Fruit fly (Drosophila melanogaster) whole organism, pupa: ENCODE results near the gene Cpr65Ay.

ENCODE experiments used
- CG10348 ChIP-seq: fragments of 200-800 bp; sonication (Bioruptor generic); IDR thresholded peaks from 2 replicates; pipeline ENCODE4 v1.3.6; 2022; ENCODE audit warnings: missing biosample characterization, missing genetic modification characterization
- CG12605 ChIP-seq: fragments of 200-800 bp; sonication (Bioruptor generic); IDR thresholded peaks from 2 replicates; pipeline ENCODE4 v1.3.6; 2022; ENCODE audit warnings: missing biosample characterization, missing genetic modification characterization
- CG14655 ChIP-seq: fragments of 200-800 bp; sonication (Bioruptor generic); optimal IDR thresholded peaks from 3 replicates; lab custom pipeline; 2017; ENCODE audit warnings: mild to moderate bottlenecking, missing biosample characterization, missing genetic modification reagents, missing genetic modification characterization
- CG15710 ChIP-seq: fragments of 200-800 bp; sonication (Bioruptor generic); optimal IDR thresholded peaks from 2 replicates; lab custom pipeline; 2018; ENCODE audit warnings: missing biosample characterization, mild to moderate bottlenecking, missing genetic modification characterization, moderate library complexity
- CG34367 ChIP-seq: fragments of 200-800 bp; sonication (Bioruptor generic); optimal IDR thresholded peaks from 2 replicates; lab custom pipeline; 2018; ENCODE audit warnings: missing biosample characterization, mild to moderate bottlenecking, missing genetic modification characterization
- CG8301 ChIP-seq: fragments of 200-800 bp; sonication (Bioruptor generic); optimal IDR thresholded peaks from 2 replicates; lab custom pipeline; 2018; ENCODE audit warnings: missing biosample characterization, mild to moderate bottlenecking, missing genetic modification characterization
- CG9948 ChIP-seq: fragments of 200-800 bp; sonication (Bioruptor generic); optimal IDR thresholded peaks from 2 replicates; lab custom pipeline; 2018; ENCODE audit warnings: missing biosample characterization, mild to moderate bottlenecking, missing genetic modification characterization, moderate library complexity
- D1 ChIP-seq: fragments of 200-800 bp; sonication (Bioruptor generic); optimal IDR thresholded peaks from 2 replicates; lab custom pipeline; 2018; ENCODE audit warnings: missing biosample characterization, mild to moderate bottlenecking, missing genetic modification characterization, moderate library complexity
- EcR ChIP-seq: fragments of 200-800 bp; sonication (Bioruptor generic); optimal IDR thresholded peaks from 3 replicates; lab custom pipeline; 2019; ENCODE audit warnings: missing biosample characterization, missing genetic modification characterization, mild to moderate bottlenecking, moderate library complexity, missing genetic modification reagents
- Ets98B ChIP-seq: fragments of 200-800 bp; sonication (Bioruptor generic); IDR thresholded peaks from 2 replicates; pipeline ENCODE4 v1.3.6; 2022; ENCODE audit warnings: missing biosample characterization, missing genetic modification characterization
- Pif1A ChIP-seq: fragments of 200-800 bp; sonication (Bioruptor generic); optimal IDR thresholded peaks from 3 replicates; lab custom pipeline; 2016; ENCODE audit warnings: missing biosample characterization, missing genetic modification characterization
- Snoo ChIP-seq: fragments of 200-800 bp; sonication (Bioruptor generic); optimal IDR thresholded peaks from 3 replicates; lab custom pipeline; 2017; ENCODE audit warnings: missing biosample characterization, mild to moderate bottlenecking, missing genetic modification characterization, inconsistent platforms
- fd96Ca ChIP-seq: fragments of 200-800 bp; sonication (Bioruptor generic); IDR thresholded peaks from 3 replicates; pipeline ENCODE4 v1.3.6; 2022; ENCODE audit warnings: missing biosample characterization, missing genetic modification characterization
- rn ChIP-seq: fragments of 200-800 bp; sonication (Bioruptor generic); IDR thresholded peaks from 2 replicates; pipeline ENCODE4 v1.3.6; 2022; ENCODE audit warnings: missing biosample characterization, missing genetic modification characterization

DNA sequence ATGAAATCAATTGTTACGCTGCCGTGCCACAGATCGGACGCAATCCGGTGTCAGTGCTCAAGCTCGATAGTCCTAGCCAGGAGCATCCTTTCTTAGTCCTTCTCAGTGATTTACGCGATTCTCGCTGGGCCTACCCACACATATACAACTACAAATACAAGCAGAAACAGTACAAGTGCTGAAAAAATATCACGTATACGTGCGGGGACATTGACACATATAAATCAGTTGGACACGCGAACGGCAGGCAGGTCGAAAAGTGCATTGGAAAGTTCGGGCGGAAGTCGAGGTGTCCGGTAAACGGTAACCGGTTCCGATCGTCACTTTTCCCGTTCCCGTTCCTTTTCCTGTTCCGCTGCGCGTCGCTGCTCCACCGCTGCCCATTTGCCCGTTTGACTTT, 47.0 kb downstream of the Cpr65Ay start:
- TF ChIP-seq CG12605 (GFP tag; lab: Robert Waterston, UW) (no peak), Ets98B (no peak), fd96Ca (GFP tag; lab: Robert Waterston, UW) (no peak), Pif1A (GFP tag; lab: Kevin White, UChicago) (no peak), CG14655 (GFP tag; lab: Kevin White, UChicago) (no peak), CG8301 (tag; lab: Kevin White, UChicago) (no peak), rn (GFP tag; lab: Robert Waterston, UW) (no peak), D1 (tag; lab: Kevin White, UChicago) (no peak), CG10348 (no peak), EcR (no peak), Snoo (tag; lab: Kevin White, UChicago) (no peak), CG34367 (tag; lab: Kevin White, UChicago) (no peak), CG9948 (tag; lab: Kevin White, UChicago) (no peak), CG15710 (tag; lab: Kevin White, UChicago) (no peak)
